Fruit fly (Drosophila melanogaster): ENCODE results near the gene CG14232.

The CG14232 gene

dm6 chrX:19668405-19668804, 35.7 kb downstream of the CG14232 start:
- TF ChIP-seq CG17801 (GFP tag; optimal IDR thresholded peaks at IDR 0.05; ENCODE audit: partially characterized antibody), result peak; percentile 93

dm6 chrX:19667444-19668104, 36.5 kb downstream of the CG14232 start:
- no peak for TF ChIP-seq CG17801 (GFP tag; optimal IDR thresholded peaks at IDR 0.05; ENCODE audit: partially characterized antibody)

dm6 chrX:19666991-19667409, 37.1 kb downstream of the CG14232 start, which contains the start of gene Zw:
TSS of gene Zw (plus strand) at chrX:19667252.
- TF ChIP-seq CG17801 (GFP tag; optimal IDR thresholded peaks at IDR 0.05; ENCODE audit: partially characterized antibody), result peak; percentile 69

DNA sequence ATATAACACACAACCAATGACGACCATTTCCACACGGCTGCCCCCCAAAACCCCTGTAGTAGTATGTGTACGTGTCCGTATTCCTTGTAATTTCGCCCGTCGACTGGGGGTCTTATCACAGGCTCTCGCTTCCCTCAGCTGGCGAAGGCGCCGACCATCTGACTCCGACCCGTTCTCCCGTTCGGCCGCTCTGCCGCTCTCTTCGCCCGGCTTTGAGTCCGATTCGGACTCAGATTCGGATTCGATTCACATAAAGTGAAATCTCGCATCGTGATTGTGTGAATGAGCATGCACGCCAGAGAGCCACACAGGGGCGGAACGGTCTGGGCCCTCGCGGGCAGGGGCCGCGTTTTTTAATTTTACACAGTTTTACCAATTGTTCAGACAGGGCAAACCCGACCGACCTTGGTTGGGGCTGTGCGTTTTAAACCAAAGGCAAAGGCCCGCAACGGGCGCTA, 38.3 kb downstream of the CG14232 start:
- TF ChIP-seq CG17801 (GFP tag; optimal IDR thresholded peaks at IDR 0.05; ENCODE audit: partially characterized antibody), result peak; percentile 13

DNA sequence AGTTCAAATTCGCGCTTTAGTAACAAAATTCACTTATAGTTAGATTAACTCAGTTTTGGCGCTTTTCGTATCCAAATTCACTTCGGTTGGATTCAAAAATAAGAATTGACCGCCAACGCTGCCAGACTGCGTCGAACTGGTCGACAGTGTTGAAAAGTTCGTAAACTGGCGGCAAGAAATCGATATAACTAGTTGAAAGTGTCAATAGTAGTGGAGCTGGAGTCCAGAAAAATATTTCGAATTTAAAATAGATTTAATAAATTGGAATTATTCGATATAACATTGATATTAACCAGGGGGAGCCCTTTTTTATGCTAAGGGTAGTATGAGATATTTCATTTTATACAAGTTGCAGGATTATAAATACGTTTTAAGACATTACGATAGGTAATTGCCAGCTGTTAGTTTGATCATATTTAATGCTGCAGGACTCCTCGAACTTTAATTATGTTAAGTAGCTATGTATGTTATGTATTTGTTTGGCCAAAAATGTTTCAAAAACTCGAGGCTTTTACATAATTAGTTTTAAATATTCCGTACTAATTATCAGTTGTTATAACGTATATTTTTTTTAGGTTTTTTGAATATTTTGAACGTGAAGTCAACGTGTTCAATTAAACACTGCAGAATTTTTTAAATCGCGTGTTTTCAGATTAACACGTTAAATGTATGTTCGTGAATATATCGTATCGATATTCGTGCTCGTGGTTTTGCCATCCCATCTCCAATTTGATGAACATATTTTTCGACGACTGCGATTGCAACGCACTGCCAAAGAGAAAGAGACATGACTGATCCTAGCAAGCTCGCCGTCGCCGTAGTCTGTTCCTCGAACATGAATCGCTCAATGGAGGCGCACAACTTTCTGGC, 40.0 kb downstream of the CG14232 start, which contains the start of the genes CG14223 and Ssu72:
CG14223 (minus strand) TSS at position 113 of the 870 bp plus-strand sequence.
Ssu72 (plus strand) TSS at position 703 of the 870 bp plus-strand sequence.
- TF ChIP-seq CG17801 (GFP tag; optimal IDR thresholded peaks at IDR 0.05; ENCODE audit: partially characterized antibody), result no peak

DNA sequence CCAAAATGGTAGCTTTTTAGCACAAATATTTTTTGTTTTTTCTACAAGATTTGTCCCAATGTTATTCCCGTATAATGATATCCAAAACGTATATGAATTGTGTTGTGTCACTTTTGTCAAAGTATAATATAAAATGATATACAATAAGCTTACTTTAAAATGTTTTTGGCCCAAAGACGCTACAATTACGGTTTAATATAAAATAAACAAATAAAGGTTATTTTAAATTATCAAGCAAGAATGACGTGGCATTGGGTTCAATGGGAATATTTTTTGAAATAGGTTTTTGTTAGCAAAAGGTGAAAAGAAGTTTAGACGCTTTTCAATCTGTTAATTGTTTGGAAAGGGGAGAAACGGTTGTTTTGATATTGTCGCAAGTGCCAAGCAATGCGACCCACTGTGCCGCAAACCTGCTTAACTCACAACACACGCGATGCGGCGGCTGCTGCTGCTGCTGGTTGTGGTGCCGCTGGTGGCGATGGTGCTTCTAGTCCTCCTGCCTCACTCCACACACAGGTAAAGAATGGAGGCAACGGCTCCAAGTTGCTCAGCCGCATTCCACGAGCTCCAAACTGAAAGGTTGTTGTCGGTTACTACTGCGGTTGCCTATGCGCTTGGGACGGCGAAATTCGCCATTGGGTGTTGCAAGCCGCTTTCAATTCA, 40.7 kb downstream of the CG14232 start:
- no peak for TF ChIP-seq CG17801 (GFP tag; optimal IDR thresholded peaks at IDR 0.05; ENCODE audit: partially characterized antibody)

DNA sequence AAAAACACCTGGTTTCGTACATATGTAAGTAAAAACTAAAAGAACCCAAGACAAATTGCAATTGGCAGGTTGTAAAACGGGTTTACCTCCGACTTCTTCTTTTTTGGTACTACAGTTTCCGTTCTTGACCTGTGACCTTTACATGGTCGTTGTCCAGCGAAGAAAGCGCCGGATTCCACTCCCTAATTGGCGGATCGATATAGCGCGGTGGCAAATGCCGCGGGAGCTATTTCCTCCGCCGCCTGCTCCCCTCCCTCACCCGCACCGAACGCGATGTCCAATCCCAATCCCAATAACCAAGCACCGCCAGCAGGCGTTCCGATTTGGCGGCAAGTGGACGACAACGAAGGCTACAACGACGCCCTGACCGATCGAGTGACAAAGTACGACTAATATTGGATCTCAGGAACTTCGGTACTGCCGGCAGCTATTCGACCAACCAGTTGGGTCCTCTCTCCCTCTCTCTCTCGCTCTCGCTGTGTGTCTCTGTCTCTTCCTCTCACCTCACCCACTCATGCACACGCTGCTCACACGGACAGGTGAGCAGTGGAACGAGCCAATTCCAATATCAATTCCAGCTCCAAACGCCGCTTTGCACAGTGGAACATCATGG, 41.4 kb downstream of the CG14232 start:
- TF ChIP-seq CG17801 (GFP tag; optimal IDR thresholded peaks at IDR 0.05; ENCODE audit: partially characterized antibody), result peak; percentile 48

Measured in ovary, adult (tissue).